Fruit fly (Drosophila melanogaster) S2 (cell line): ENCODE data around the gene CG33514.

Experiments used
- CG8478 ChIP-seq: fragments of >200 bp; optimal IDR thresholded peaks from 2 replicates; lab custom pipeline; 2018
- CTCF ChIP-seq, 2 experiments: fragments of >200 bp; optimal IDR thresholded peaks; 2 replicates each; lab custom pipeline; 2018

- TF ChIP-seq CG8478 (lab: Kevin White, UChicago) = no peak
- no peak for TF ChIP-seq CTCF (optimal IDR thresholded peaks at IDR 0.05; lab: Kevin White, UChicago)
Measured at dm6 chr3L:4384326-4384662, 19.1 kb downstream of the CG33514 start, which contains the start of gene slow.
